Fruit fly (Drosophila melanogaster): ENCODE data around the gene CG14391.

- TF ChIP-seq lab (GFP tag; optimal IDR thresholded peaks at IDR 0.05) (no peak), dimm (GFP tag; IDR thresholded peaks at IDR 0.05) (no peak), CG9876 (GFP tag; optimal IDR thresholded peaks at IDR 0.05) (no peak), CG15479 (GFP tag; optimal IDR thresholded peaks at IDR 0.05) (no peak), gem (tag; optimal IDR thresholded peaks at IDR 0.05) (no peak), psq (GFP tag; optimal IDR thresholded peaks at IDR 0.05) (no peak), pho (GFP tag; optimal IDR thresholded peaks at IDR 0.05) (no peak)
These were observed 23.9 kb upstream of the CG14391 start for dm6 chr3R:12718536-12719033.
